Fruit fly (Drosophila melanogaster) whole organism: Measurements from ENCODE around the gene CG8861.

Experiments
- pan ChIP-seq: fragments of >200 bp; optimal IDR thresholded peaks from 2 replicates; lab custom pipeline; 2017
- psq ChIP-seq: fragments of >200 bp; optimal IDR thresholded peaks from 2 replicates; lab custom pipeline; 2017
- usp ChIP-seq: fragments of >200 bp; optimal IDR thresholded peaks from 2 replicates; lab custom pipeline; 2017; ENCODE audit warnings: missing biosample characterization, missing genetic modification characterization, mixed read lengths

DNA sequence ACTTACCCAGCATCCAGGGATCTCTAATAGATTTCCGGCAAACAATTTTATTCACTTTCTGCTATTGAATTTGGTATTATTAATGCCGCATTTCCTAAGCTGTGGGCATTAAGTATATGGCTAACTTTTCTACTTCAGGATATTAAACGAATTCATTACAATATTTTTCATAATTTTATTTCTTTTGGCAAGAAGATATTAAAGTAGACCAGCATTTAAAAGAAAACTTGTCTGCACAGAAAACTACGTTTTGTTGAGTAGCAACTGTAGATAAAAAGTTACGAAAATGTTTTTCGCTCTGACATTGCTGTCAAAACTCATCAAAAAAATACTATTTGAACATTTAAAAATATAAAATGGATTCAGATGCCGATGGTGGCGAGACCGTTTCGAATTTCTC, 6.8 kb downstream of the CG8861 start, which contains the start of gene HP1e:
- TF ChIP-seq pan (no peak), usp (GFP tag; lab: Kevin White, UChicago) (no peak), psq (no peak)
